Worm (Caenorhabditis elegans) whole organism, L2 larva: ENCODE results near the gene soap-1.

Source experiments
- F13H6.1 ChIP-seq: sonication (generic microtip); optimal IDR thresholded peaks from 2 replicates; lab custom pipeline; 2016; ENCODE audit warnings: missing genetic modification characterization, missing compliant biosample characterization
- ama-1 ChIP-seq: fragments of 150-350 bp; optimal IDR thresholded peaks from 2 replicates; lab custom pipeline; 2018; ENCODE audit warnings: inconsistent platforms
- blmp-1 ChIP-seq: sonication (generic microtip); optimal IDR thresholded peaks from 2 replicates; lab custom pipeline; 2017; ENCODE audit warnings: missing genetic modification characterization, mild to moderate bottlenecking, missing compliant biosample characterization, antibody characterized with exemption, moderate library complexity; ENCODE audit not compliant: insufficient read depth
- mab-5 ChIP-seq: fragments of 150-350 bp; optimal IDR thresholded peaks from 2 replicates; lab custom pipeline; 2014; ENCODE audit warnings: missing biosample characterization, missing genetic modification characterization
- nhr-11 ChIP-seq: fragments of 150-350 bp; optimal IDR thresholded peaks from 2 replicates; lab custom pipeline; 2014; ENCODE audit warnings: missing biosample characterization, missing genetic modification characterization
- nhr-237 ChIP-seq: fragments of 150-350 bp; optimal IDR thresholded peaks from 2 replicates; lab custom pipeline; 2014; ENCODE audit warnings: missing biosample characterization, missing genetic modification characterization
- nhr-77 ChIP-seq: fragments of 150-350 bp; optimal IDR thresholded peaks from 2 replicates; lab custom pipeline; 2014; ENCODE audit warnings: missing biosample characterization, missing genetic modification characterization
- unc-62 ChIP-seq: fragments of 150-350 bp; optimal IDR thresholded peaks from 2 replicates; lab custom pipeline; 2014; ENCODE audit warnings: missing biosample characterization, missing genetic modification reagents, missing genetic modification characterization
- ztf-11 ChIP-seq: sonication (generic microtip); optimal IDR thresholded peaks from 2 replicates; lab custom pipeline; 2017; ENCODE audit warnings: missing biosample characterization, missing genetic modification characterization

DNA sequence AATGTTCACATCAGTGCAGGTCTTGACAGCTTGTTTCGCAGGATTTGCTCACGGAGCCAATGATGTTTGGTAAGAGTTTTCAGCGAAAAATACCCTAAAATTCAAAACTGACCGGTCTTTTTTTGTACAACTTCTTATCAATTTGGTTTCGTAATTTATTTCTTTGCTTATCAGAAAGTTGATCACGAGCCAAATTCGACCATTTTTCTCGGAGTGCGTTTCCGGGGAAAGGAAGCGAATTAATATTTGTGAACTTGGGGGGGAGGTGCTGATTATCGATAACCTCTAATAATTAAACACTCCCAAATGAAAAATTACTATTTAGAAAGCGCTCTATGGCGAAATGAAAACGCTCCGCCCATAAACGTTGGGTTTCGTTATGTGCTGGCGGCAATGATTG lies 28.1 kb downstream of the soap-1 start:
- TF ChIP-seq ztf-11 (tag; lab: Kevin White, UChicago), result no peak
- no peak for TF ChIP-seq nhr-11
- no peak for TF ChIP-seq mab-5 (tag; lab: Kevin White, UChicago)
- no peak for TF ChIP-seq nhr-77 (tag; lab: Kevin White, UChicago)
- TF ChIP-seq unc-62 (GFP tag; lab: Kevin White, UChicago), result no peak
- TF ChIP-seq F13H6.1, result no peak
- TF ChIP-seq blmp-1 (tag; lab: Kevin White, UChicago), result no peak
- TF ChIP-seq ama-1 (lab: Kevin White, UChicago), result no peak
- no peak for TF ChIP-seq nhr-237 (tag; lab: Kevin White, UChicago)
